Worm (Caenorhabditis elegans): ENCODE measurements around the gene srlf-7.

DNA sequence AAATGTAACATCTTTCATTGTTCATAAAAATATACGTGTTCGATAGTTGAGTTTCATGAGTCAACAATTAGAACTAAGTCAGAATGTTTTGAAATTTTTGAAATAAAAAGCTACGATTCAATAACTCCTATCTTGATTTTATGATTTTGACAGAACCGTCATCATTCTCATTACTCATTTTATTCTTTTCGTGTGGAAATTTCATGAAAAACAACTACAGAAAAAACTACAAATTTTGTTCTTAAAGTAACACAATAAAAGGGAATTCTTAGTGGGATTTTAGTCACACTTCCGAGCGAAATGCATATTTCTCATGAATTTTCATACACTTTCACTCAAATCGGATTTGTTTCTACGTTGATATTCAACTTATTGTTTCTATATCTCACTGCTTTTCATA, 12.2 kb upstream of the srlf-7 start, which contains the start of gene str-44:
- no peak for TF ChIP-seq snpc-4 (tag; optimal IDR thresholded peaks at IDR 0.05)
- TF ChIP-seq unc-39 (tag; optimal IDR thresholded peaks at IDR 0.05): no peak
- TF ChIP-seq lsy-2 (tag; optimal IDR thresholded peaks at IDR 0.05): no peak
- no peak for TF ChIP-seq pha-4 (tag; optimal IDR thresholded peaks at IDR 0.05)
- no peak for TF ChIP-seq ces-1 (GFP tag; optimal IDR thresholded peaks at IDR 0.05)
- no peak for TF ChIP-seq ztf-11 (tag; optimal IDR thresholded peaks at IDR 0.05)
- TF ChIP-seq lin-13 (tag; optimal IDR thresholded peaks at IDR 0.05): no peak
- TF ChIP-seq mls-2 (tag; optimal IDR thresholded peaks at IDR 0.05): no peak
- no peak for TF ChIP-seq nhr-28 (tag; optimal IDR thresholded peaks at IDR 0.05)

All from whole organism, mixed stage, embryonic.